Fruit fly (Drosophila melanogaster): ENCODE measurements around the gene Nprl3.

The Nprl3 gene

dm6 chr3L:14001658-14002523, at the start of gene Nprl3, which contains the start of gene upSET:
Gene Nprl3, minus strand, starts transcription at chr3L:14001880.
Gene upSET, plus strand, starts transcription at chr3L:14002127.
- no peak for TF ChIP-seq CG9948 (tag; optimal IDR thresholded peaks at IDR 0.05)

dm6 chr3L:14050944-14051548, 49.4 kb upstream of the Nprl3 start, which contains the start of gene CG6833:
Gene CG6833, plus strand, starts transcription at chr3L:14051206.
- TF ChIP-seq CG8159 (tag; optimal IDR thresholded peaks at IDR 0.05) (peak; percentile 60), CG14655 (GFP tag; optimal IDR thresholded peaks at IDR 0.05) (peak; percentile 54), Snoo (tag; optimal IDR thresholded peaks at IDR 0.05) (peak; percentile 35), Ets98B (GFP tag; IDR thresholded peaks at IDR 0.05) (peak; percentile 69), gl (tag; optimal IDR thresholded peaks at IDR 0.05) (peak; percentile 10), CG32121 (GFP tag; IDR thresholded peaks at IDR 0.05) (peak; percentile 56; the same call in 1 of the 2 replicates), CG9948 (tag; optimal IDR thresholded peaks at IDR 0.05) (peak; percentile 61), CG15710 (tag; optimal IDR thresholded peaks at IDR 0.05) (peak; percentile 42), Pif1B (GFP tag; optimal IDR thresholded peaks at IDR 0.05) (no peak), Pif1A (GFP tag; optimal IDR thresholded peaks at IDR 0.05) (no peak), CG4496 (GFP tag; IDR thresholded peaks at IDR 0.05) (peak; percentile 63; the same call in 2 of the 3 replicates), CG10348 (GFP tag; IDR thresholded peaks at IDR 0.05) (no peak), CG17806 (tag; optimal IDR thresholded peaks at IDR 0.05) (peak; percentile 60), fd96Ca (GFP tag; IDR thresholded peaks at IDR 0.05) (peak; percentile 81), D1 (tag; optimal IDR thresholded peaks at IDR 0.05) (no peak), CG34367 (tag; optimal IDR thresholded peaks at IDR 0.05) (no peak), rn (GFP tag; IDR thresholded peaks at IDR 0.05) (peak; percentile 69), CG12605 (GFP tag; IDR thresholded peaks at IDR 0.05) (peak; percentile 57; the same call in 1 of the 2 replicates), CG13204 (GFP tag; optimal IDR thresholded peaks at IDR 0.05) (no peak), EcR (GFP tag; optimal IDR thresholded peaks at IDR 0.05) (no peak), CG8301 (tag; optimal IDR thresholded peaks at IDR 0.05) (peak; percentile 44)

- no peak for TF ChIP-seq CG8159 (tag; optimal IDR thresholded peaks at IDR 0.05)
- TF ChIP-seq CG34367 (tag; optimal IDR thresholded peaks at IDR 0.05), result peak; percentile 81
- no peak for TF ChIP-seq CG10348 (GFP tag; IDR thresholded peaks at IDR 0.05)
- no peak for TF ChIP-seq rn (GFP tag; IDR thresholded peaks at IDR 0.05)
- no peak for TF ChIP-seq D1 (tag; optimal IDR thresholded peaks at IDR 0.05)
- TF ChIP-seq CG15710 (tag; optimal IDR thresholded peaks at IDR 0.05), result peak; percentile 81
- no peak for TF ChIP-seq CG14655 (GFP tag; optimal IDR thresholded peaks at IDR 0.05)
- TF ChIP-seq Pif1A (GFP tag; optimal IDR thresholded peaks at IDR 0.05), result no peak
- TF ChIP-seq Ets98B (GFP tag; IDR thresholded peaks at IDR 0.05), result peak; percentile 65
- TF ChIP-seq Pif1B (GFP tag; optimal IDR thresholded peaks at IDR 0.05), result no peak
- peak; percentile 84 for TF ChIP-seq CG9948 (tag; optimal IDR thresholded peaks at IDR 0.05)
- TF ChIP-seq CG13204 (GFP tag; optimal IDR thresholded peaks at IDR 0.05), result no peak
- TF ChIP-seq Snoo (tag; optimal IDR thresholded peaks at IDR 0.05), result peak; percentile 75
- peak; percentile 68 for TF ChIP-seq gl (tag; optimal IDR thresholded peaks at IDR 0.05)
- TF ChIP-seq CG12605 (GFP tag; IDR thresholded peaks at IDR 0.05), result peak; percentile 80
- peak; percentile 82 for TF ChIP-seq CG32121 (GFP tag; IDR thresholded peaks at IDR 0.05)
- no peak for TF ChIP-seq CG8301 (tag; optimal IDR thresholded peaks at IDR 0.05)
- TF ChIP-seq EcR (GFP tag; optimal IDR thresholded peaks at IDR 0.05), result no peak
- TF ChIP-seq CG17806 (tag; optimal IDR thresholded peaks at IDR 0.05), result peak; percentile 89
- TF ChIP-seq fd96Ca (GFP tag; IDR thresholded peaks at IDR 0.05), result no peak
- peak; percentile 62; the same call in 2 of the 3 replicates for TF ChIP-seq CG4496 (GFP tag; IDR thresholded peaks at IDR 0.05)
Observed at dm6 chr3L:14049620-14050253, 48.1 kb upstream of the Nprl3 start, which contains the start of gene Neurl4. Gene Neurl4, minus strand, starts transcription at chr3L:14049892.

- TF ChIP-seq gl (tag; optimal IDR thresholded peaks at IDR 0.05) (no peak), CG17806 (tag; optimal IDR thresholded peaks at IDR 0.05) (no peak), CG34367 (tag; optimal IDR thresholded peaks at IDR 0.05) (no peak), CG32121 (GFP tag; IDR thresholded peaks at IDR 0.05) (no peak; the same call in 1 of the 2 replicates), fd96Ca (GFP tag; IDR thresholded peaks at IDR 0.05) (0 out of 3 replicates have a peak, but pooled peaks have one; percentile 29), CG4496 (GFP tag; IDR thresholded peaks at IDR 0.05) (peak; percentile 30; the same call in 1 of the 3 replicates), CG15710 (tag; optimal IDR thresholded peaks at IDR 0.05) (no peak), CG12605 (GFP tag; IDR thresholded peaks at IDR 0.05) (peak; percentile 50), Ets98B (GFP tag; IDR thresholded peaks at IDR 0.05) (peak; percentile 64), rn (GFP tag; IDR thresholded peaks at IDR 0.05) (no peak), D1 (tag; optimal IDR thresholded peaks at IDR 0.05) (no peak), CG10348 (GFP tag; IDR thresholded peaks at IDR 0.05) (no peak), Snoo (tag; optimal IDR thresholded peaks at IDR 0.05) (peak; percentile 5), CG13204 (GFP tag; optimal IDR thresholded peaks at IDR 0.05) (no peak), CG14655 (GFP tag; optimal IDR thresholded peaks at IDR 0.05) (no peak), CG9948 (tag; optimal IDR thresholded peaks at IDR 0.05) (no peak), Pif1A (GFP tag; optimal IDR thresholded peaks at IDR 0.05) (no peak), CG8301 (tag; optimal IDR thresholded peaks at IDR 0.05) (no peak), CG8159 (tag; optimal IDR thresholded peaks at IDR 0.05) (no peak), EcR (GFP tag; optimal IDR thresholded peaks at IDR 0.05) (peak; percentile 67)
Observed at dm6 chr3L:14037655-14038644, 36.3 kb upstream of the Nprl3 start.

Measured in whole organism, pupa.